Worm (Caenorhabditis elegans) whole organism, L1 larva: ENCODE measurements around the gene srr-9.

Experiments used
- C04F5.9 ChIP-seq: sonication (generic microtip); optimal IDR thresholded peaks from 2 replicates; lab custom pipeline; 2016; ENCODE audit warnings: missing genetic modification characterization, missing compliant biosample characterization
- C16A3.4 ChIP-seq: fragments of 150-350 bp; optimal IDR thresholded peaks from 2 replicates; lab custom pipeline; 2014; ENCODE audit warnings: missing biosample characterization, missing genetic modification characterization
- F16B12.6 ChIP-seq: fragments of 150-350 bp; optimal IDR thresholded peaks from 2 replicates; lab custom pipeline; 2014; ENCODE audit warnings: missing biosample characterization, missing genetic modification characterization
- aha-1 ChIP-seq: fragments of 150-350 bp; optimal IDR thresholded peaks from 2 replicates; lab custom pipeline; 2014; ENCODE audit warnings: missing biosample characterization, missing genetic modification characterization
- alr-1 ChIP-seq: fragments of 200-800 bp; sonication (Bioruptor generic); optimal IDR thresholded peaks from 2 replicates; lab custom pipeline; 2018; ENCODE audit warnings: borderline replicate concordance, mild to moderate bottlenecking, missing genetic modification characterization, missing compliant biosample characterization
- aly-2 ChIP-seq: fragments of 150-350 bp; optimal IDR thresholded peaks from 2 replicates; lab custom pipeline; 2014; ENCODE audit warnings: missing biosample characterization, missing genetic modification characterization
- ceh-63 ChIP-seq: fragments of 200-800 bp; sonication (Bioruptor generic); optimal IDR thresholded peaks from 2 replicates; lab custom pipeline; 2018; ENCODE audit warnings: mild to moderate bottlenecking, missing genetic modification characterization, missing compliant biosample characterization
- ceh-8 ChIP-seq: fragments of 200-800 bp; sonication (Bioruptor generic); optimal IDR thresholded peaks from 2 replicates; lab custom pipeline; 2018; ENCODE audit warnings: mild to moderate bottlenecking, missing genetic modification characterization, moderate library complexity, missing compliant biosample characterization
- ceh-90 ChIP-seq: sonication (generic microtip); optimal IDR thresholded peaks from 2 replicates; lab custom pipeline; 2016; ENCODE audit warnings: missing genetic modification characterization, missing compliant biosample characterization
- dsc-1 ChIP-seq: sonication (generic microtip); optimal IDR thresholded peaks from 2 replicates; lab custom pipeline; 2016; ENCODE audit warnings: mild to moderate bottlenecking, missing genetic modification characterization, missing compliant biosample characterization
- efl-3 ChIP-seq: fragments of 200-800 bp; sonication (Bioruptor generic); optimal IDR thresholded peaks from 2 replicates; lab custom pipeline; 2018; ENCODE audit warnings: mild to moderate bottlenecking, missing genetic modification characterization, missing compliant biosample characterization
- egl-13 ChIP-seq: sonication (generic microtip); optimal IDR thresholded peaks from 2 replicates; lab custom pipeline; 2016; ENCODE audit warnings: missing genotype, missing genetic modification reagents, missing genetic modification characterization, missing compliant biosample characterization
- egl-27 ChIP-seq, 2 experiments: fragments of 150-350 bp in 1 of 2; sonication (generic microtip); optimal IDR thresholded peaks; 3 replicates each; lab custom pipeline; 2017 to 2018; ENCODE audit warnings: missing biosample characterization in 2 of 2, missing genetic modification characterization in 2 of 2, missing genetic modification reagents in 2 of 2
- elt-3 ChIP-seq, 6 experiments: fragments of 150-350 bp in 1 of 6; sonication (generic microtip); optimal IDR thresholded peaks; 2 replicates each; lab custom pipeline; 2017 to 2018; ENCODE audit warnings: missing biosample characterization in 6 of 6, missing genetic modification characterization in 6 of 6, inconsistent platforms in 1 of 6
- ets-5 ChIP-seq: fragments of 200-800 bp; sonication (Bioruptor generic); IDR thresholded peaks from 2 replicates; pipeline ENCODE4 v1.3.6; 2022; ENCODE audit warnings: missing genetic modification characterization, missing compliant biosample characterization
- fkh-10 ChIP-seq: sonication (generic microtip); optimal IDR thresholded peaks from 2 replicates; lab custom pipeline; 2017; ENCODE audit warnings: missing biosample characterization, missing genetic modification reagents, missing genetic modification characterization
- fkh-4 ChIP-seq: sonication (generic microtip); optimal IDR thresholded peaks from 2 replicates; lab custom pipeline; 2016; ENCODE audit warnings: missing compliant biosample characterization, missing genetic modification characterization, borderline replicate concordance
- fkh-8 ChIP-seq: sonication (generic microtip); optimal IDR thresholded peaks from 2 replicates; lab custom pipeline; 2016; ENCODE audit warnings: mild to moderate bottlenecking, missing genetic modification characterization, missing compliant biosample characterization
- grh-1 ChIP-seq: fragments of 200-800 bp; sonication (Bioruptor generic); IDR thresholded peaks from 2 replicates; pipeline ENCODE4 v1.3.6; 2022; ENCODE audit warnings: missing genetic modification reagents, missing genetic modification characterization, missing compliant biosample characterization
- hlh-17 ChIP-seq: fragments of 200-800 bp; sonication (Bioruptor generic); optimal IDR thresholded peaks from 2 replicates; lab custom pipeline; 2018; ENCODE audit warnings: missing genetic modification characterization, mild to moderate bottlenecking, missing compliant biosample characterization, moderate library complexity, borderline replicate concordance
- hpl-2 ChIP-seq: fragments of 150-350 bp; optimal IDR thresholded peaks from 2 replicates; lab custom pipeline; 2014; ENCODE audit warnings: missing biosample characterization, missing genetic modification reagents, missing genetic modification characterization
- isw-1 ChIP-seq: fragments of 200-800 bp; sonication (Bioruptor generic); IDR thresholded peaks from 2 replicates; pipeline ENCODE4 v1.3.6; 2022; ENCODE audit warnings: missing genetic modification characterization, missing compliant biosample characterization
- jun-1 ChIP-seq: fragments of 150-350 bp; optimal IDR thresholded peaks from 2 replicates; lab custom pipeline; 2014; ENCODE audit warnings: missing biosample characterization, missing genetic modification reagents, missing genetic modification characterization
- mab-9 ChIP-seq: fragments of 200-800 bp; sonication (Bioruptor generic); IDR thresholded peaks from 2 replicates; pipeline ENCODE4 v1.3.6; 2022; ENCODE audit warnings: missing genetic modification reagents, missing genetic modification characterization, missing compliant biosample characterization
- mef-2 ChIP-seq: fragments of 150-350 bp; optimal IDR thresholded peaks from 2 replicates; lab custom pipeline; 2014; ENCODE audit warnings: missing biosample characterization, missing genetic modification characterization
- mep-1 ChIP-seq: fragments of 150-350 bp; optimal IDR thresholded peaks from 2 replicates; lab custom pipeline; 2014; ENCODE audit warnings: missing biosample characterization, missing genetic modification characterization
- nhr-11 ChIP-seq: fragments of 150-350 bp; optimal IDR thresholded peaks from 2 replicates; lab custom pipeline; 2014; ENCODE audit warnings: missing biosample characterization, missing genetic modification characterization
- nhr-20 ChIP-seq: sonication (generic microtip); optimal IDR thresholded peaks from 2 replicates; lab custom pipeline; 2016; ENCODE audit warnings: mild to moderate bottlenecking, missing genetic modification characterization, missing compliant biosample characterization
- nhr-28 ChIP-seq: fragments of 150-350 bp; optimal IDR thresholded peaks from 2 replicates; lab custom pipeline; 2014; ENCODE audit warnings: missing biosample characterization, missing genetic modification characterization
- nhr-77 ChIP-seq: fragments of 150-350 bp; optimal IDR thresholded peaks from 2 replicates; lab custom pipeline; 2014; ENCODE audit warnings: missing biosample characterization, missing genetic modification characterization
- nhr-84 ChIP-seq: sonication (generic microtip); optimal IDR thresholded peaks from 2 replicates; lab custom pipeline; 2017; ENCODE audit warnings: missing biosample characterization, missing genetic modification characterization
- nhr-90 ChIP-seq: sonication (generic microtip); optimal IDR thresholded peaks from 2 replicates; lab custom pipeline; 2016; ENCODE audit warnings: mild to moderate bottlenecking, missing genetic modification characterization, missing compliant biosample characterization; ENCODE audit not compliant: poor library complexity
- pag-3 ChIP-seq: sonication (generic microtip); optimal IDR thresholded peaks from 2 replicates; lab custom pipeline; 2017; ENCODE audit warnings: missing genetic modification characterization, mild to moderate bottlenecking, missing compliant biosample characterization, antibody characterized with exemption, borderline replicate concordance; ENCODE audit not compliant: insufficient read depth
- pax-3 ChIP-seq: fragments of 200-800 bp; sonication (Bioruptor generic); optimal IDR thresholded peaks from 2 replicates; lab custom pipeline; 2018; ENCODE audit warnings: mild to moderate bottlenecking, missing genetic modification characterization, moderate library complexity, missing compliant biosample characterization
- skn-1 ChIP-seq: fragments of 150-350 bp; optimal IDR thresholded peaks from 2 replicates; lab custom pipeline; 2014; ENCODE audit warnings: missing biosample characterization, missing genetic modification characterization
- snu-23 ChIP-seq: sonication (generic microtip); optimal IDR thresholded peaks from 2 replicates; lab custom pipeline; 2016; ENCODE audit warnings: missing genetic modification characterization, missing compliant biosample characterization
- sptf-1 ChIP-seq: fragments of 150-350 bp; optimal IDR thresholded peaks from 2 replicates; lab custom pipeline; 2014; ENCODE audit warnings: missing biosample characterization, missing genetic modification characterization
- sup-37 ChIP-seq: fragments of 200-800 bp; sonication (Bioruptor generic); optimal IDR thresholded peaks from 2 replicates; lab custom pipeline; 2018; ENCODE audit warnings: mild to moderate bottlenecking, missing genetic modification characterization, missing compliant biosample characterization
- tlp-1 ChIP-seq: fragments of 150-350 bp; optimal IDR thresholded peaks from 2 replicates; lab custom pipeline; 2014; ENCODE audit warnings: missing biosample characterization, missing genetic modification characterization
- unc-130 ChIP-seq: fragments of 150-350 bp; optimal IDR thresholded peaks from 2 replicates; lab custom pipeline; 2017; ENCODE audit warnings: missing biosample characterization, missing genetic modification characterization, inconsistent platforms
- unc-86 ChIP-seq: sonication (generic microtip); optimal IDR thresholded peaks from 2 replicates; lab custom pipeline; 2016; ENCODE audit warnings: missing genetic modification characterization, missing compliant biosample characterization
- vab-15 ChIP-seq: sonication (generic microtip); optimal IDR thresholded peaks from 2 replicates; lab custom pipeline; 2017; ENCODE audit warnings: missing genotype, mild to moderate bottlenecking, missing genetic modification characterization, missing compliant biosample characterization
- xbp-1 ChIP-seq: sonication (generic microtip); optimal IDR thresholded peaks from 2 replicates; lab custom pipeline; 2016; ENCODE audit warnings: missing genetic modification characterization, missing compliant biosample characterization
- zag-1 ChIP-seq: fragments of 150-350 bp; optimal IDR thresholded peaks from 2 replicates; lab custom pipeline; 2014; ENCODE audit warnings: missing biosample characterization, missing genetic modification characterization
- ztf-11 ChIP-seq, 2 experiments: sonication (generic microtip); optimal IDR thresholded peaks; 2 replicates each; lab custom pipeline; 2016 to 2017; ENCODE audit warnings: missing genetic modification characterization in 2 of 2, missing biosample characterization in 1 of 2, missing compliant biosample characterization in 1 of 2

Gene srr-9

ce11 chrV:7728003-7728678 lies 9.7 kb upstream of the srr-9 start (continued):
- TF ChIP-seq fkh-10 = peak; percentile 88
- TF ChIP-seq mab-9 (GFP tag; lab: Robert Waterston, UW) = no peak
- TF ChIP-seq C16A3.4 (tag; lab: Kevin White, UChicago) = peak; percentile 26
- peak; percentile 96 for TF ChIP-seq egl-13
- peak; percentile 36 for TF ChIP-seq unc-130
- TF ChIP-seq C04F5.9 (tag; lab: Kevin White, UChicago) = no peak
- no peak for TF ChIP-seq nhr-90 (tag; lab: Kevin White, UChicago)
- peak; percentile 40 for TF ChIP-seq skn-1 (tag; lab: Kevin White, UChicago)
- no peak for TF ChIP-seq F16B12.6 (tag; lab: Kevin White, UChicago)
- peak; percentile 3 for TF ChIP-seq fkh-4
- peak; percentile 86 for TF ChIP-seq dsc-1 (tag; lab: Kevin White, UChicago)
- peak; percentile 90 for TF ChIP-seq unc-86 (tag; lab: Kevin White, UChicago)
- peak; percentile 70 for TF ChIP-seq mep-1 (tag; lab: Kevin White, UChicago)
- peak in 1 of 2 experiments; percentile 64 for TF ChIP-seq ztf-11 (tag; optimal IDR thresholded peaks at IDR 0.05; lab: Kevin White, UChicago)
- TF ChIP-seq pax-3 = peak; percentile 80
- TF ChIP-seq aha-1 (tag; lab: Kevin White, UChicago) = no peak
- TF ChIP-seq vab-15 (tag; lab: Kevin White, UChicago) = no peak
- TF ChIP-seq hlh-17 (GFP tag; lab: Kevin White, UChicago) = no peak
- peak in 1 of 6 experiments; percentile 41 for TF ChIP-seq elt-3 (tag; optimal IDR thresholded peaks at IDR 0.05; lab: Kevin White, UChicago)
- peak; percentile 82 for TF ChIP-seq jun-1 (tag; lab: Kevin White, UChicago)
- TF ChIP-seq nhr-11 (tag; lab: Kevin White, UChicago) = peak; percentile 71
- peak; percentile 75 for TF ChIP-seq nhr-20 (tag; lab: Kevin White, UChicago)
- no peak for TF ChIP-seq pag-3 (tag; lab: Kevin White, UChicago)
- no peak for TF ChIP-seq ceh-90 (tag; lab: Kevin White, UChicago)
- peak; percentile 18; the same call in 1 of the 2 replicates for TF ChIP-seq grh-1 (GFP tag; lab: Robert Waterston, UW)
- peak; percentile 80 for TF ChIP-seq snu-23
- TF ChIP-seq hpl-2 = no peak
- TF ChIP-seq nhr-28 (tag; lab: Kevin White, UChicago) = no peak
- peak; percentile 46 for TF ChIP-seq mef-2 (tag; lab: Kevin White, UChicago)
- TF ChIP-seq sptf-1 = no peak
- TF ChIP-seq ets-5 (GFP tag; lab: Robert Waterston, UW) = no peak
- TF ChIP-seq egl-27 (tag; optimal IDR thresholded peaks at IDR 0.05; lab: Kevin White, UChicago) = peak in 1 of 2 experiments; percentile 89
- TF ChIP-seq alr-1 (tag; lab: Kevin White, UChicago) = no peak
- TF ChIP-seq efl-3 = no peak
- no peak for TF ChIP-seq tlp-1 (tag; lab: Kevin White, UChicago)
- TF ChIP-seq isw-1 (GFP tag; lab: Robert Waterston, UW) = peak; percentile 72
- TF ChIP-seq xbp-1 = peak; percentile 67
- TF ChIP-seq nhr-77 (tag; lab: Kevin White, UChicago) = peak; percentile 85
- peak; percentile 56 for TF ChIP-seq zag-1 (tag; lab: Kevin White, UChicago)
- no peak for TF ChIP-seq nhr-84 (tag; lab: Kevin White, UChicago)
- TF ChIP-seq fkh-8 (tag; lab: Kevin White, UChicago) = peak; percentile 99
- no peak for TF ChIP-seq ceh-63
- TF ChIP-seq aly-2 (tag; lab: Kevin White, UChicago) = no peak
- peak; percentile 74 for TF ChIP-seq ceh-8 (GFP tag; lab: Kevin White, UChicago)
- TF ChIP-seq sup-37 (GFP tag; lab: Kevin White, UChicago) = no peak
